Fruit fly (Drosophila melanogaster): ENCODE results near the gene cv-c.

Gene cv-c

dm6 chr3R:14455478-14455877, 26.0 kb downstream of the cv-c start (continued):
- TF ChIP-seq Sox102F (GFP tag; optimal IDR thresholded peaks at IDR 0.05) (peak; percentile 26), CG1621 (tag; optimal IDR thresholded peaks at IDR 0.05) (no peak), CG31627 (GFP tag; optimal IDR thresholded peaks at IDR 0.05) (peak; percentile 21), Gug (GFP tag; IDR thresholded peaks at IDR 0.05) (peak; percentile 54), lz (GFP tag; optimal IDR thresholded peaks at IDR 0.05) (peak; percentile 17), fd85E (GFP tag; optimal IDR thresholded peaks at IDR 0.05) (no peak), CG8632 (GFP tag; optimal IDR thresholded peaks at IDR 0.05) (no peak), acj6 (GFP tag; optimal IDR thresholded peaks at IDR 0.05) (peak; percentile 32), svp (GFP tag) (peak; percentile 61), Hr4 (GFP tag; optimal IDR thresholded peaks at IDR 0.05) (peak; percentile 76), CG8119 (GFP tag; IDR thresholded peaks at IDR 0.05) (peak; percentile 83), CG10669 (GFP tag; optimal IDR thresholded peaks at IDR 0.05) (no peak), fkh (GFP tag; optimal IDR thresholded peaks at IDR 0.05) (no peak), CG32006 (GFP tag; optimal IDR thresholded peaks at IDR 0.05) (peak; percentile 76)

dm6 chr3R:14454080-14454479, 27.4 kb downstream of the cv-c start:
- TF ChIP-seq CG11294 (GFP tag; IDR thresholded peaks at IDR 0.05) (no peak), esn (GFP tag; optimal IDR thresholded peaks at IDR 0.05) (no peak), svp (GFP tag) (no peak), cyc (GFP tag; optimal IDR thresholded peaks at IDR 0.05) (no peak), pdm3 (GFP tag; optimal IDR thresholded peaks at IDR 0.05) (no peak), dac (GFP tag; optimal IDR thresholded peaks at IDR 0.05) (no peak), ss (GFP tag; optimal IDR thresholded peaks at IDR 0.05) (no peak), achi (GFP tag; optimal IDR thresholded peaks at IDR 0.05) (no peak), Gug (GFP tag; IDR thresholded peaks at IDR 0.05) (no peak), CG3919 (GFP tag; optimal IDR thresholded peaks at IDR 0.05) (no peak), dsx (GFP tag; optimal IDR thresholded peaks at IDR 0.05; ENCODE audit: poor library complexity, severe bottlenecking) (no peak), CG16779 (tag; optimal IDR thresholded peaks at IDR 0.05) (no peak), CG10631 (GFP tag; optimal IDR thresholded peaks at IDR 0.05) (no peak)

dm6 chr3R:14451050-14451914, 30.2 kb downstream of the cv-c start:
- TF ChIP-seq Eip75B (GFP tag; optimal IDR thresholded peaks at IDR 0.05) (no peak), CG6792 (GFP tag; optimal IDR thresholded peaks at IDR 0.05) (no peak), Hr4 (GFP tag; optimal IDR thresholded peaks at IDR 0.05) (no peak), CG7368 (GFP tag; optimal IDR thresholded peaks at IDR 0.05) (no peak), CG15336 (GFP tag; IDR thresholded peaks at IDR 0.05) (peak; percentile 24; the same call in 1 of the 2 replicates), vri (GFP tag; optimal IDR thresholded peaks at IDR 0.05) (peak; percentile 36), Ets96B (tag; optimal IDR thresholded peaks at IDR 0.05) (no peak), CG6163 (GFP tag; IDR thresholded peaks at IDR 0.05) (peak; percentile 32; the same call in 1 of the 3 replicates), CG10631 (GFP tag; optimal IDR thresholded peaks at IDR 0.05) (no peak), eg (GFP tag; IDR thresholded peaks at IDR 0.05) (no peak; the same call in 2 of the 3 replicates), dsx (GFP tag; optimal IDR thresholded peaks at IDR 0.05; ENCODE audit: poor library complexity, severe bottlenecking) (no peak), CG6276 (GFP tag; optimal IDR thresholded peaks at IDR 0.05) (peak; percentile 20), fkh (GFP tag; optimal IDR thresholded peaks at IDR 0.05) (peak; percentile 21), Blimp-1 (GFP tag; optimal IDR thresholded peaks at IDR 0.05) (peak; percentile 30), Ets21C (GFP tag; optimal IDR thresholded peaks at IDR 0.05) (no peak), spab (GFP tag; optimal IDR thresholded peaks at IDR 0.05) (no peak), topi (GFP tag; optimal IDR thresholded peaks at IDR 0.05) (no peak), CG10669 (GFP tag; optimal IDR thresholded peaks at IDR 0.05) (no peak), OdsH (GFP tag; optimal IDR thresholded peaks at IDR 0.05) (no peak), ss (GFP tag; optimal IDR thresholded peaks at IDR 0.05) (no peak), esn (GFP tag; optimal IDR thresholded peaks at IDR 0.05) (peak; percentile 25), fd85E (GFP tag; optimal IDR thresholded peaks at IDR 0.05) (no peak), cyc (GFP tag; optimal IDR thresholded peaks at IDR 0.05) (no peak), svp (GFP tag) (no peak), achi (GFP tag; optimal IDR thresholded peaks at IDR 0.05) (no peak), Sox15 (GFP tag; optimal IDR thresholded peaks at IDR 0.05) (no peak), Sox14 (GFP tag; optimal IDR thresholded peaks at IDR 0.05) (no peak), CG8319 (GFP tag; optimal IDR thresholded peaks at IDR 0.05) (no peak), CG4318 (GFP tag; optimal IDR thresholded peaks at IDR 0.05) (no peak), CG8632 (GFP tag; optimal IDR thresholded peaks at IDR 0.05) (no peak), Gug (GFP tag; IDR thresholded peaks at IDR 0.05) (no peak), dac (GFP tag; optimal IDR thresholded peaks at IDR 0.05) (no peak), CG3919 (GFP tag; optimal IDR thresholded peaks at IDR 0.05) (peak; percentile 53), CG8119 (GFP tag; IDR thresholded peaks at IDR 0.05) (no peak), CG6854 (GFP tag; optimal IDR thresholded peaks at IDR 0.05) (peak; percentile 25)

Data from whole organism, prepupa.